Fruit fly (Drosophila melanogaster) whole organism, embryonic: ENCODE measurements around the gene Rdh.

Experiments used
- Blimp-1 ChIP-seq: fragments of 200-800 bp; sonication (Bioruptor generic); optimal IDR thresholded peaks from 3 replicates; lab custom pipeline; 2018; ENCODE audit warnings: missing biosample characterization, missing genetic modification characterization, mild to moderate bottlenecking, moderate library complexity, missing genetic modification reagents
- CG10147 ChIP-seq: fragments of 200-800 bp; sonication (Bioruptor generic); optimal IDR thresholded peaks from 2 replicates; lab custom pipeline; 2019; ENCODE audit warnings: missing biosample characterization, mild to moderate bottlenecking, missing genetic modification characterization, moderate library complexity
- CG10979 ChIP-seq: fragments of 200-800 bp; sonication (Bioruptor generic); optimal IDR thresholded peaks from 2 replicates; lab custom pipeline; 2018; ENCODE audit warnings: missing biosample characterization, mild to moderate bottlenecking, missing genetic modification characterization, moderate library complexity
- CG11093 ChIP-seq: fragments of 200-800 bp; sonication (Bioruptor generic); IDR thresholded peaks from 3 replicates; pipeline ENCODE4 v1.3.6; 2022; ENCODE audit warnings: missing biosample characterization, missing genetic modification characterization
- CG12299 ChIP-seq: fragments of 200-800 bp; sonication (Bioruptor generic); optimal IDR thresholded peaks from 2 replicates; lab custom pipeline; 2018; ENCODE audit warnings: missing biosample characterization, mild to moderate bottlenecking, missing genetic modification characterization
- CG12659 ChIP-seq: fragments of 200-800 bp; sonication (Bioruptor generic); optimal IDR thresholded peaks from 3 replicates; lab custom pipeline; 2017; ENCODE audit warnings: mild to moderate bottlenecking, missing biosample characterization, missing genetic modification reagents, missing genetic modification characterization
- CG12942 ChIP-seq: fragments of 200-800 bp; sonication (Bioruptor generic); optimal IDR thresholded peaks from 3 replicates; lab custom pipeline; 2016; ENCODE audit warnings: missing biosample characterization, missing genetic modification characterization
- CG17385 ChIP-seq: fragments of 200-800 bp; sonication (Bioruptor generic); optimal IDR thresholded peaks from 3 replicates; lab custom pipeline; 2018; ENCODE audit warnings: missing biosample characterization, mild to moderate bottlenecking, missing genetic modification characterization
- CG18011 ChIP-seq: fragments of 200-800 bp; sonication (Bioruptor generic); optimal IDR thresholded peaks from 2 replicates; lab custom pipeline; 2017; ENCODE audit warnings: missing biosample characterization, missing genetic modification characterization, mild to moderate bottlenecking, moderate library complexity, missing genotype
- CG18262 ChIP-seq: fragments of 200-800 bp; optimal IDR thresholded peaks from 3 replicates; lab custom pipeline; 2019; ENCODE audit warnings: missing biosample characterization, mild to moderate bottlenecking, missing genetic modification characterization, moderate library complexity
- CG1832 ChIP-seq: fragments of 200-800 bp; sonication (Bioruptor generic); optimal IDR thresholded peaks from 2 replicates; lab custom pipeline; 2017; ENCODE audit warnings: missing biosample characterization, mild to moderate bottlenecking, missing genetic modification characterization, inconsistent platforms
- CG18619 ChIP-seq: fragments of 200-800 bp; sonication (Bioruptor generic); optimal IDR thresholded peaks from 3 replicates; lab custom pipeline; 2017; ENCODE audit warnings: missing biosample characterization, mild to moderate bottlenecking, missing genetic modification characterization
- CG2129 ChIP-seq: fragments of 200-800 bp; sonication (Bioruptor generic); IDR thresholded peaks from 2 replicates; pipeline ENCODE4 v1.3.6; 2022; ENCODE audit warnings: missing biosample characterization, missing genetic modification characterization; ENCODE audit not compliant: partially characterized antibody
- CG33213 ChIP-seq: fragments of 200-800 bp; sonication (Bioruptor generic); optimal IDR thresholded peaks from 3 replicates; lab custom pipeline; 2016; ENCODE audit warnings: missing biosample characterization, missing genetic modification characterization
- CG34224 ChIP-seq: fragments of 200-800 bp; sonication (Bioruptor generic); IDR thresholded peaks from 3 replicates; pipeline ENCODE4 v1.3.6; 2022; ENCODE audit warnings: missing biosample characterization, missing genetic modification characterization; ENCODE audit not compliant: partially characterized antibody
- CG3838 ChIP-seq: fragments of 200-800 bp; sonication (Bioruptor generic); optimal IDR thresholded peaks from 3 replicates; lab custom pipeline; 2016; ENCODE audit warnings: missing biosample characterization, missing genetic modification characterization
- CG3847 ChIP-seq: fragments of 200-800 bp; sonication (Bioruptor generic); IDR thresholded peaks from 2 replicates; pipeline ENCODE4 v1.3.6; 2022; ENCODE audit warnings: missing biosample characterization, missing genetic modification characterization
- CG4282 ChIP-seq: fragments of 200-800 bp; sonication (Bioruptor generic); optimal IDR thresholded peaks from 2 replicates; lab custom pipeline; 2016; ENCODE audit warnings: missing biosample characterization, missing genetic modification characterization
- CG9215 ChIP-seq: fragments of 200-800 bp; sonication (Bioruptor generic); IDR thresholded peaks from 2 replicates; pipeline ENCODE4 v1.3.6; 2022; ENCODE audit warnings: missing biosample characterization, missing genetic modification characterization
- CHES-1-like ChIP-seq: fragments of 200-800 bp; sonication (Bioruptor generic); optimal IDR thresholded peaks from 2 replicates; lab custom pipeline; 2016; ENCODE audit warnings: missing biosample characterization, missing genetic modification characterization
- Dp ChIP-seq: fragments of 200-800 bp; sonication (Bioruptor generic); optimal IDR thresholded peaks from 2 replicates; lab custom pipeline; 2018; ENCODE audit warnings: missing biosample characterization, mild to moderate bottlenecking, missing genetic modification characterization, moderate library complexity
- Ets65A ChIP-seq: fragments of 200-800 bp; sonication (Bioruptor generic); peaks from one replicate; lab custom pipeline; 2016; ENCODE audit warnings: missing biosample characterization, missing genetic modification characterization
- GATAe ChIP-seq: fragments of 200-800 bp; sonication (Bioruptor generic); conservative IDR thresholded peaks from 2 replicates; pipeline ENCODE4 v1.3.6; 2022; ENCODE audit warnings: missing biosample characterization, missing genetic modification characterization
- Gsc ChIP-seq: fragments of 200-800 bp; sonication (Bioruptor generic); IDR thresholded peaks from 2 replicates; pipeline ENCODE4 v1.3.6; 2022; ENCODE audit warnings: missing biosample characterization, missing genetic modification characterization
- MESR4 ChIP-seq: fragments of 200-800 bp; sonication (Bioruptor generic); optimal IDR thresholded peaks from 2 replicates; lab custom pipeline; 2018; ENCODE audit warnings: missing biosample characterization, mild to moderate bottlenecking, missing genetic modification characterization, moderate library complexity
- Myb ChIP-seq: fragments of 200-800 bp; sonication (Bioruptor generic); optimal IDR thresholded peaks from 2 replicates; lab custom pipeline; 2016; ENCODE audit warnings: missing biosample characterization, missing genetic modification characterization
- Nf-YA ChIP-seq: fragments of 200-800 bp; sonication (Bioruptor generic); IDR thresholded peaks from 2 replicates; pipeline ENCODE4 v1.3.6; 2022; ENCODE audit warnings: missing biosample characterization, missing genetic modification characterization
- Nf-YB ChIP-seq: fragments of 200-800 bp; sonication (Bioruptor generic); optimal IDR thresholded peaks from 3 replicates; lab custom pipeline; 2019; ENCODE audit warnings: missing biosample characterization, mild to moderate bottlenecking, missing genetic modification characterization, moderate library complexity
- Oli ChIP-seq: fragments of 200-800 bp; sonication (Bioruptor generic); optimal IDR thresholded peaks from 2 replicates; lab custom pipeline; 2018; ENCODE audit warnings: missing biosample characterization, mild to moderate bottlenecking, missing genetic modification characterization, moderate library complexity
- Rfx ChIP-seq: fragments of 200-800 bp; sonication (Bioruptor generic); IDR thresholded peaks from 2 replicates; pipeline ENCODE4 v1.3.6; 2022; ENCODE audit warnings: missing biosample characterization, missing genetic modification characterization
- Stat92E ChIP-seq, 3 experiments: fragments of >200 bp in 2 of 3; fragments of 200-800 bp in 1 of 3; sonication (Bioruptor generic) in 1 of 3; optimal IDR thresholded peaks; 2 replicates each; lab custom pipeline; 2017 to 2019; ENCODE audit warnings: missing biosample characterization in 3 of 3, missing genetic modification characterization in 3 of 3, mild to moderate bottlenecking in 1 of 3, moderate library complexity in 1 of 3
- TFAM ChIP-seq: fragments of 200-800 bp; sonication (Bioruptor generic); optimal IDR thresholded peaks from 2 replicates; lab custom pipeline; 2017; ENCODE audit warnings: missing biosample characterization, missing genetic modification characterization, inconsistent platforms
- dan ChIP-seq: fragments of 200-800 bp; sonication (Bioruptor generic); IDR thresholded peaks from 2 replicates; pipeline ENCODE4 v1.3.6; 2022; ENCODE audit warnings: missing biosample characterization, missing genetic modification characterization
- gfzf ChIP-seq: fragments of 200-800 bp; sonication (Bioruptor generic); optimal IDR thresholded peaks from 2 replicates; lab custom pipeline; 2016; ENCODE audit warnings: missing biosample characterization, mild to moderate bottlenecking, missing genetic modification characterization, moderate library complexity
- grau ChIP-seq: fragments of 200-800 bp; optimal IDR thresholded peaks from 3 replicates; lab custom pipeline; 2019; ENCODE audit warnings: missing biosample characterization, mild to moderate bottlenecking, missing genetic modification characterization, moderate library complexity
- gt ChIP-seq: fragments of 200-800 bp; sonication (Bioruptor generic); IDR thresholded peaks from 2 replicates; pipeline ENCODE4 v1.3.6; 2022; ENCODE audit warnings: missing biosample characterization, missing genetic modification characterization
- hbn ChIP-seq: fragments of 200-800 bp; sonication (Bioruptor generic); IDR thresholded peaks from 2 replicates; pipeline ENCODE4 v1.3.6; 2022; ENCODE audit warnings: missing biosample characterization, missing genetic modification characterization; ENCODE audit not compliant: partially characterized antibody
- hth ChIP-seq: fragments of >200 bp; optimal IDR thresholded peaks from 2 replicates; lab custom pipeline; 2017; ENCODE audit warnings: inconsistent platforms
- knrl ChIP-seq: fragments of 200-800 bp; sonication (Bioruptor generic); IDR thresholded peaks from 3 replicates; pipeline ENCODE4 v1.3.6; 2022; ENCODE audit warnings: missing biosample characterization, missing genetic modification characterization; ENCODE audit not compliant: partially characterized antibody
- lilli ChIP-seq: fragments of 200-800 bp; sonication (Bioruptor generic); optimal IDR thresholded peaks from 3 replicates; lab custom pipeline; 2016; ENCODE audit warnings: missing biosample characterization, missing genetic modification characterization
- mld ChIP-seq: fragments of 200-800 bp; sonication (Bioruptor generic); IDR thresholded peaks from 3 replicates; pipeline ENCODE4 v1.3.6; 2022; ENCODE audit warnings: missing biosample characterization, missing genetic modification characterization; ENCODE audit not compliant: partially characterized antibody
- nerfin-1 ChIP-seq: fragments of 200-800 bp; sonication (Bioruptor generic); optimal IDR thresholded peaks from 3 replicates; lab custom pipeline; 2019; ENCODE audit warnings: missing biosample characterization, mild to moderate bottlenecking, missing genetic modification characterization, moderate library complexity
- prd ChIP-seq, 3 experiments: fragments of >200 bp in 2 of 3; fragments of 200-800 bp in 1 of 3; sonication (Bioruptor generic) in 1 of 3; optimal IDR thresholded peaks in 2 of 3; IDR thresholded peaks in 1 of 3; 2 replicates in 2 of 3; 3 replicates in 1 of 3; pipeline versions ENCODE4 v1.3.6 to Lab custom; 2017 to 2022; ENCODE audit warnings: missing biosample characterization in 1 of 3, missing genetic modification characterization in 1 of 3
- pzg ChIP-seq: fragments of 200-800 bp; sonication (Bioruptor generic); optimal IDR thresholded peaks from 3 replicates; lab custom pipeline; 2018; ENCODE audit warnings: missing biosample characterization, mild to moderate bottlenecking, missing genetic modification characterization, moderate library complexity
- sna ChIP-seq: fragments of 200-800 bp; sonication (Bioruptor generic); IDR thresholded peaks from 2 replicates; pipeline ENCODE4 v1.3.6; 2022; ENCODE audit warnings: missing biosample characterization, missing genetic modification characterization; ENCODE audit not compliant: partially characterized antibody
- stwl ChIP-seq: fragments of 200-800 bp; sonication (Bioruptor generic); optimal IDR thresholded peaks from 3 replicates; lab custom pipeline; 2018; ENCODE audit warnings: missing biosample characterization, mild to moderate bottlenecking, missing genetic modification characterization, moderate library complexity
- trem ChIP-seq: fragments of 200-800 bp; optimal IDR thresholded peaks from 3 replicates; lab custom pipeline; 2019; ENCODE audit warnings: missing biosample characterization, mild to moderate bottlenecking, missing genetic modification characterization, moderate library complexity
- vvl ChIP-seq: fragments of 200-800 bp; sonication (Bioruptor generic); IDR thresholded peaks from 2 replicates; pipeline ENCODE4 v1.3.6; 2022; ENCODE audit warnings: missing biosample characterization, missing genetic modification characterization
- yki ChIP-seq: fragments of >200 bp; optimal IDR thresholded peaks from 3 replicates; lab custom pipeline; 2018
- zen2 ChIP-seq: fragments of 200-800 bp; sonication (Bioruptor generic); IDR thresholded peaks from 3 replicates; pipeline ENCODE4 v1.3.6; 2022; ENCODE audit warnings: missing biosample characterization, missing genetic modification characterization; ENCODE audit not compliant: partially characterized antibody

Gene Rdh

DNA sequence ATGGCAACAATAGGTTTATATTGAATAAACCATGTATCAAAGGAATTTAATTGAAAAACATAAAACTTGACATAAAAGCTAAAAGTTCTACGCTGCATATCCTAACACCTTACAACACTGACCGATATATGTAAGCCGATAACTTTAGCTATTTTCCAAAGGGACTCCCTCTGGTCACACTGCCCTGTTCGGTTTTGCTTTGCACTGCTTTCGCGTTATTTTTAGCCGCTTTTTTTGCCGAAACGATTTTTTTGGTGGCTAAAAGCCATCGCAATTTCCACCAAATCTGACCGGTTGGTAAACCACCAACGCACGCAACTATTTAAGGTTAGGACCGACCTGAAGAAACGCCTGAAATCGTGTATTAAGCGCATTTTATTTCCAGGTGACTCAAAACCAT is 14.2 kb upstream of the Rdh start, which contains the start of the genes CG32263 and PIG-B (continued):
- TF ChIP-seq pzg (peak; percentile 78), Oli (tag; lab: Kevin White, UChicago) (no peak), yki (lab: Kevin White, UChicago) (no peak), Myb (peak; percentile 11), CG3847 (peak; percentile 57), Nf-YA (GFP tag; lab: Robert Waterston, UW) (no peak), lilli (no peak), CG4282 (GFP tag; lab: Kevin White, UChicago) (peak; percentile 4), grau (tag; lab: Kevin White, UChicago) (peak; percentile 24), zen2 (GFP tag; lab: Robert Waterston, UW) (peak; percentile 86), CG12299 (tag; lab: Kevin White, UChicago) (no peak), Rfx (GFP tag; lab: Robert Waterston, UW) (peak; percentile 39), CG18011 (GFP tag; lab: Kevin White, UChicago) (peak; percentile 73), MESR4 (GFP tag; lab: Kevin White, UChicago) (peak; percentile 60), CG34224 (GFP tag; lab: Robert Waterston, UW) (peak; percentile 86), CG10979 (tag; lab: Kevin White, UChicago) (no peak), CG18262 (tag; lab: Kevin White, UChicago) (no peak), stwl (peak; percentile 100), CG12659 (GFP tag; lab: Kevin White, UChicago) (peak; percentile 49), TFAM (no peak), hth (lab: Kevin White, UChicago) (no peak), Dp (GFP tag; lab: Kevin White, UChicago) (peak; percentile 47), Blimp-1 (GFP tag; lab: Kevin White, UChicago) (no peak), CG3838 (GFP tag; lab: Kevin White, UChicago) (no peak), Nf-YB (GFP tag; lab: Kevin White, UChicago) (no peak), knrl (GFP tag; lab: Robert Waterston, UW) (peak; percentile 47; the same call in 2 of the 3 replicates), Gsc (no peak), Stat92E (GFP tag; optimal IDR thresholded peaks at IDR 0.05; lab: Kevin White, UChicago) (no peak), CG1832 (GFP tag; lab: Kevin White, UChicago) (no peak), CG33213 (GFP tag; lab: Kevin White, UChicago) (peak; percentile 41), mld (0 out of 3 replicates have a peak, but pooled peaks have one; percentile 40), CG11093 (GFP tag; lab: Robert Waterston, UW) (no peak), hbn (GFP tag; lab: Robert Waterston, UW) (peak; percentile 69), prd (optimal IDR thresholded peaks at IDR 0.05; lab: Kevin White, UChicago) (no peak), prd (GFP tag; IDR thresholded peaks at IDR 0.05; lab: Robert Waterston, UW) (0 out of 3 replicates have a peak, but pooled peaks have one; percentile 13), CG18619 (GFP tag; lab: Kevin White, UChicago) (no peak), CG9215 (no peak), trem (tag; lab: Kevin White, UChicago) (peak; percentile 38), GATAe (no peak), vvl (peak; percentile 20; the same call in 1 of the 2 replicates), gfzf (GFP tag; lab: Kevin White, UChicago) (peak; percentile 83), dan (no peak), CG10147 (no peak), CG12942 (GFP tag; lab: Kevin White, UChicago) (no peak), sna (GFP tag; lab: Robert Waterston, UW) (peak; percentile 76), CG2129 (GFP tag; lab: Robert Waterston, UW) (no peak; the same call in 1 of the 2 replicates), CHES-1-like (no peak), Ets65A (GFP tag; lab: Kevin White, UChicago) (no peak), nerfin-1 (tag; lab: Kevin White, UChicago) (no peak), CG17385 (no peak), gt (GFP tag; lab: Robert Waterston, UW) (no peak)
